In genomic region chr3L:4969328-4969727, dm6 we compare ENCODE assay signal across 2 fruit fly cellular contexts.
TF ChIP-seq lines count a peak whose summit lies in the region.

No protein-coding gene starts in this region.

- TF ChIP-seq CTCF in whole organism, embryonic (GFP tag; optimal IDR thresholded peaks at IDR 0.05; lab: Kevin White, UChicago): no peak

TF ChIP-seq in whole organism, embryonic, 481 proteins besides CTCF, POLR2A, EP300 and RAD21:
- TF ChIP-seq klu (GFP tag; IDR thresholded peaks at IDR 0.05; lab: Robert Waterston, UW): no peak
- no peak for TF ChIP-seq prd (optimal IDR thresholded peaks at IDR 0.05; lab: Kevin White, UChicago)
- TF ChIP-seq prd (GFP tag; IDR thresholded peaks at IDR 0.05; lab: Robert Waterston, UW): 0 out of 3 replicates have a peak, but pooled peaks have one; percentile 5
- no peak for TF ChIP-seq Scr (GFP tag; IDR thresholded peaks at IDR 0.05; lab: Robert Waterston, UW; ENCODE audit: partially characterized antibody)
- TF ChIP-seq emc (GFP tag; optimal IDR thresholded peaks at IDR 0.05; lab: Kevin White, UChicago): no peak
- no peak for TF ChIP-seq bsh (GFP tag; optimal IDR thresholded peaks at IDR 0.05; lab: Kevin White, UChicago)
- TF ChIP-seq CG9727 (GFP tag; optimal IDR thresholded peaks at IDR 0.05; lab: Kevin White, UChicago): no peak
- TF ChIP-seq CG43689 (GFP tag; IDR thresholded peaks at IDR 0.05; lab: Robert Waterston, UW): no peak
- TF ChIP-seq CG10274 (GFP tag; optimal IDR thresholded peaks at IDR 0.05; lab: Kevin White, UChicago): no peak
- TF ChIP-seq CG4360 (GFP tag; IDR thresholded peaks at IDR 0.05; lab: Robert Waterston, UW): peak; percentile 64
- TF ChIP-seq scrt (GFP tag; optimal IDR thresholded peaks at IDR 0.05; lab: Kevin White, UChicago): peak; percentile 60
- TF ChIP-seq tll (GFP tag; optimal IDR thresholded peaks at IDR 0.05; lab: Kevin White, UChicago): peak in 1 of 2 experiments; percentile 22
- TF ChIP-seq Tbp (GFP tag; optimal IDR thresholded peaks at IDR 0.05; lab: Kevin White, UChicago): no peak
- TF ChIP-seq Asciz (GFP tag; optimal IDR thresholded peaks at IDR 0.05; lab: Kevin White, UChicago): no peak
- no peak for TF ChIP-seq Doc2 (GFP tag; IDR thresholded peaks at IDR 0.05; lab: Robert Waterston, UW)
- TF ChIP-seq CG11504 (tag; optimal IDR thresholded peaks at IDR 0.05; lab: Kevin White, UChicago): no peak
TF ChIP-seq in whole organism, embryonic: peak in this region for 4.

TF ChIP-seq in whole organism, prepupa, 60 proteins besides CTCF, POLR2A, EP300 and RAD21:
- TF ChIP-seq fkh (GFP tag; optimal IDR thresholded peaks at IDR 0.05; lab: Kevin White, UChicago): peak; percentile 48
- TF ChIP-seq eg (GFP tag; IDR thresholded peaks at IDR 0.05; lab: Robert Waterston, UW): no peak
